Fruit fly (Drosophila melanogaster): ENCODE results near the gene Clp.

DNA sequence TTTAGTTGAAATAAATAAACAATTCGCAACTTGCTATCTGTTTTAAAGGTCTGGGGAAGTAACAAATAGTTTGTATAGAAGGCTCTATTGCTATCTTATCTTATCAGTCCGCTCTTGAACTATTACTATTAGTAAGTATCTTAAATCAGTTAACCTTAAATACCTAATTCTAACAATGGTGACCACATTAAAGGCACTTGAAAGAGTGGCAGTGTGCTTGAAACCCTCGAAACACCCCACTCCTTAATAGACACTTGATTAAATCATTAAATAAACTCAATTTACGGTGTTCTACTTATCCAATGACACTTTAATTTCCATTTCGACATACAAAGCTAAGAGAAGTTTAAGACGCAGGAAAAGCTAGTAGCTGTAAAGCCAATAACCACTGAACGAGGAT, 19.0 kb downstream of the Clp start:
- no peak for TF ChIP-seq CG17829 (tag; optimal IDR thresholded peaks at IDR 0.05)
- TF ChIP-seq CG15696 (tag; optimal IDR thresholded peaks at IDR 0.05) = no peak
